Fruit fly (Drosophila melanogaster): ENCODE data around the gene pygo.

pygo gene

dm6 chr3R:31610639-31611594 is 30.4 kb upstream of the pygo start, which contains the start of gene Med (continued):
- TF ChIP-seq CG6808 (GFP tag; optimal IDR thresholded peaks at IDR 0.05) (peak; percentile 25), Met (GFP tag; optimal IDR thresholded peaks at IDR 0.05) (no peak), achi (GFP tag; optimal IDR thresholded peaks at IDR 0.05) (no peak), fkh (GFP tag; optimal IDR thresholded peaks at IDR 0.05) (no peak), Ets96B (tag; optimal IDR thresholded peaks at IDR 0.05) (peak; percentile 14), Gug (GFP tag; IDR thresholded peaks at IDR 0.05) (no peak), CG15336 (GFP tag; IDR thresholded peaks at IDR 0.05) (no peak), CG3919 (GFP tag; optimal IDR thresholded peaks at IDR 0.05) (peak; percentile 8), salr (GFP tag; optimal IDR thresholded peaks at IDR 0.05) (peak in 1 of 2 experiments; percentile 27), Eip75B (GFP tag; optimal IDR thresholded peaks at IDR 0.05) (no peak)

dm6 chr3R:31609413-31610054 is 29.0 kb upstream of the pygo start:
- TF ChIP-seq CG9139 (GFP tag; optimal IDR thresholded peaks at IDR 0.05) (peak; percentile 55), Ets96B (tag; optimal IDR thresholded peaks at IDR 0.05) (no peak), CG7368 (GFP tag; optimal IDR thresholded peaks at IDR 0.05) (peak; percentile 39), vri (GFP tag; optimal IDR thresholded peaks at IDR 0.05) (peak; percentile 62), svp (GFP tag) (no peak), Sox14 (GFP tag; optimal IDR thresholded peaks at IDR 0.05) (peak; percentile 70), net (GFP tag; optimal IDR thresholded peaks at IDR 0.05) (peak; percentile 29), esn (GFP tag; optimal IDR thresholded peaks at IDR 0.05) (peak; percentile 14), CG10631 (GFP tag; optimal IDR thresholded peaks at IDR 0.05) (no peak), CG8319 (GFP tag; optimal IDR thresholded peaks at IDR 0.05) (no peak), lz (GFP tag; optimal IDR thresholded peaks at IDR 0.05) (peak; percentile 22), CG3919 (GFP tag; optimal IDR thresholded peaks at IDR 0.05) (peak; percentile 57), CG6792 (GFP tag; optimal IDR thresholded peaks at IDR 0.05) (peak; percentile 7), CG15336 (GFP tag; IDR thresholded peaks at IDR 0.05) (no peak), CG1621 (tag; optimal IDR thresholded peaks at IDR 0.05) (peak; percentile 3), fkh (GFP tag; optimal IDR thresholded peaks at IDR 0.05) (peak; percentile 61), dsx (GFP tag; optimal IDR thresholded peaks at IDR 0.05; ENCODE audit: poor library complexity, severe bottlenecking) (peak; percentile 13), CG6854 (GFP tag; optimal IDR thresholded peaks at IDR 0.05) (peak; percentile 63), Sox102F (GFP tag; optimal IDR thresholded peaks at IDR 0.05) (peak; percentile 43), Sox15 (GFP tag; optimal IDR thresholded peaks at IDR 0.05) (no peak), Hr38 (GFP tag; optimal IDR thresholded peaks at IDR 0.05) (no peak), Eip93F (GFP tag; optimal IDR thresholded peaks at IDR 0.05) (peak; percentile 46), Eip78C (GFP tag) (peak; percentile 65), ss (GFP tag; optimal IDR thresholded peaks at IDR 0.05) (peak in 1 of 2 experiments; percentile 51)

dm6 chr3R:31608438-31609188 is 28.1 kb upstream of the pygo start:
- TF ChIP-seq Eip93F (GFP tag; optimal IDR thresholded peaks at IDR 0.05), result peak; percentile 56
- no peak for TF ChIP-seq CG4318 (GFP tag; optimal IDR thresholded peaks at IDR 0.05)
- TF ChIP-seq achi (GFP tag; optimal IDR thresholded peaks at IDR 0.05), result no peak
- no peak for TF ChIP-seq Hr4 (GFP tag; optimal IDR thresholded peaks at IDR 0.05)
- TF ChIP-seq CG6808 (GFP tag; optimal IDR thresholded peaks at IDR 0.05), result peak; percentile 25
- peak; percentile 47 for TF ChIP-seq dsx (GFP tag; optimal IDR thresholded peaks at IDR 0.05; ENCODE audit: poor library complexity, severe bottlenecking)
- no peak for TF ChIP-seq dac (GFP tag; optimal IDR thresholded peaks at IDR 0.05)
- TF ChIP-seq CG9139 (GFP tag; optimal IDR thresholded peaks at IDR 0.05), result peak; percentile 55
- peak; percentile 72 for TF ChIP-seq Eip78C (GFP tag)
- TF ChIP-seq Ets96B (tag; optimal IDR thresholded peaks at IDR 0.05), result no peak
- peak; percentile 87 for TF ChIP-seq vri (GFP tag; optimal IDR thresholded peaks at IDR 0.05)
- peak; percentile 44 for TF ChIP-seq Lpt (GFP tag; optimal IDR thresholded peaks at IDR 0.05)
- peak; percentile 91 for TF ChIP-seq fkh (GFP tag; optimal IDR thresholded peaks at IDR 0.05)
- TF ChIP-seq ss (GFP tag; optimal IDR thresholded peaks at IDR 0.05), result peak; percentile 39 to 48
- TF ChIP-seq net (GFP tag; optimal IDR thresholded peaks at IDR 0.05), result peak; percentile 14
- peak; percentile 98 for TF ChIP-seq CG6276 (GFP tag; optimal IDR thresholded peaks at IDR 0.05)
- TF ChIP-seq svp (GFP tag), result peak; percentile 72
- TF ChIP-seq Sox14 (GFP tag; optimal IDR thresholded peaks at IDR 0.05), result peak; percentile 95
- peak; percentile 3 for TF ChIP-seq CG32006 (GFP tag; optimal IDR thresholded peaks at IDR 0.05)
